Worm (Caenorhabditis elegans) whole organism, late embryonic: ENCODE measurements around the gene ZK470.14.

Experiments
- C08G9.2 ChIP-seq: sonication (generic microtip); optimal IDR thresholded peaks from 2 replicates; lab custom pipeline; 2016; ENCODE audit warnings: mild to moderate bottlenecking, missing genetic modification characterization, moderate library complexity, missing compliant biosample characterization
- F13H6.1 ChIP-seq: sonication (generic microtip); optimal IDR thresholded peaks from 2 replicates; lab custom pipeline; 2016; ENCODE audit warnings: missing genetic modification characterization, missing compliant biosample characterization
- K02D7.2 ChIP-seq: sonication (generic microtip); optimal IDR thresholded peaks from 2 replicates; lab custom pipeline; 2017; ENCODE audit warnings: mild to moderate bottlenecking, missing genetic modification characterization, missing compliant biosample characterization
- K09A11.1 ChIP-seq: sonication (generic microtip); optimal IDR thresholded peaks from 2 replicates; lab custom pipeline; 2017; ENCODE audit warnings: antibody characterized with exemption, mild to moderate bottlenecking, missing genetic modification characterization, missing compliant biosample characterization; ENCODE audit not compliant: insufficient read depth
- ceh-14 ChIP-seq: sonication (generic microtip); optimal IDR thresholded peaks from 2 replicates; lab custom pipeline; 2016; ENCODE audit warnings: missing genotype, missing genetic modification characterization, missing compliant biosample characterization
- ceh-18 ChIP-seq: sonication (generic microtip); optimal IDR thresholded peaks from 2 replicates; lab custom pipeline; 2016; ENCODE audit warnings: missing genetic modification characterization, missing compliant biosample characterization
- ceh-2 ChIP-seq: sonication (generic microtip); optimal IDR thresholded peaks from 2 replicates; lab custom pipeline; 2016; ENCODE audit warnings: missing genotype, missing genetic modification characterization, missing compliant biosample characterization
- ceh-22 ChIP-seq: sonication (generic microtip); optimal IDR thresholded peaks from 2 replicates; lab custom pipeline; 2017; ENCODE audit warnings: missing biosample characterization, missing genetic modification characterization
- ceh-24 ChIP-seq: sonication (generic microtip); optimal IDR thresholded peaks from 2 replicates; lab custom pipeline; 2016; ENCODE audit warnings: mild to moderate bottlenecking, missing genetic modification characterization, missing compliant biosample characterization
- ceh-30 ChIP-seq: fragments of 150-350 bp; optimal IDR thresholded peaks from 2 replicates; lab custom pipeline; 2014; ENCODE audit warnings: missing biosample characterization, missing genetic modification characterization
- ceh-34 ChIP-seq: sonication (generic microtip); optimal IDR thresholded peaks from 2 replicates; lab custom pipeline; 2016; ENCODE audit warnings: mild to moderate bottlenecking, missing genetic modification characterization, missing compliant biosample characterization
- ceh-45 ChIP-seq: fragments of 200-800 bp; sonication (Bioruptor generic); IDR thresholded peaks from 2 replicates; pipeline ENCODE4 v1.3.6; 2022; ENCODE audit warnings: missing genetic modification reagents, missing genetic modification characterization, missing compliant biosample characterization
- ceh-6 ChIP-seq: fragments of 200-800 bp; sonication (Bioruptor generic); optimal IDR thresholded peaks from 2 replicates; lab custom pipeline; 2018; ENCODE audit warnings: mild to moderate bottlenecking, missing genetic modification characterization, missing compliant biosample characterization
- dmd-4 ChIP-seq: sonication (generic microtip); optimal IDR thresholded peaks from 2 replicates; lab custom pipeline; 2016; ENCODE audit warnings: borderline replicate concordance, missing genetic modification characterization, missing compliant biosample characterization
- elt-4 ChIP-seq: sonication (generic microtip); optimal IDR thresholded peaks from 2 replicates; lab custom pipeline; 2016; ENCODE audit warnings: missing genetic modification characterization, missing compliant biosample characterization
- ets-4 ChIP-seq: sonication (generic microtip); optimal IDR thresholded peaks from 2 replicates; lab custom pipeline; 2016; ENCODE audit warnings: missing genetic modification characterization, missing compliant biosample characterization
- eyg-1 ChIP-seq: sonication (generic microtip); optimal IDR thresholded peaks from 2 replicates; lab custom pipeline; 2016; ENCODE audit warnings: missing genotype, missing genetic modification characterization, missing compliant biosample characterization
- fax-1 ChIP-seq: sonication (generic microtip); optimal IDR thresholded peaks from 2 replicates; lab custom pipeline; 2016; ENCODE audit warnings: missing genotype, missing genetic modification characterization, missing compliant biosample characterization
- fkh-10 ChIP-seq: fragments of 150-350 bp; optimal IDR thresholded peaks from 2 replicates; lab custom pipeline; 2014; ENCODE audit warnings: missing biosample characterization, missing genetic modification reagents, missing genetic modification characterization
- fkh-6 ChIP-seq: sonication (generic microtip); optimal IDR thresholded peaks from 2 replicates; lab custom pipeline; 2016; ENCODE audit warnings: missing genetic modification characterization, missing compliant biosample characterization
- hlh-15 ChIP-seq: sonication (generic microtip); optimal IDR thresholded peaks from 2 replicates; lab custom pipeline; 2016; ENCODE audit warnings: missing genetic modification characterization, missing compliant biosample characterization
- hlh-6 ChIP-seq: sonication (generic microtip); optimal IDR thresholded peaks from 2 replicates; lab custom pipeline; 2016; ENCODE audit warnings: missing genotype, missing genetic modification characterization, missing compliant biosample characterization
- lim-6 ChIP-seq: sonication (generic microtip); optimal IDR thresholded peaks from 2 replicates; lab custom pipeline; 2016; ENCODE audit warnings: missing genetic modification characterization, missing compliant biosample characterization
- nfya-1 ChIP-seq: sonication (generic microtip); optimal IDR thresholded peaks from 2 replicates; lab custom pipeline; 2017; ENCODE audit warnings: missing genetic modification characterization, mild to moderate bottlenecking, missing compliant biosample characterization, antibody characterized with exemption, moderate library complexity
- nhr-11 ChIP-seq: fragments of 150-350 bp; optimal IDR thresholded peaks from 2 replicates; lab custom pipeline; 2014; ENCODE audit warnings: missing biosample characterization, missing genetic modification characterization
- nhr-232 ChIP-seq: sonication (generic microtip); optimal IDR thresholded peaks from 2 replicates; lab custom pipeline; 2016; ENCODE audit warnings: missing genetic modification characterization, missing compliant biosample characterization
- npax-4 ChIP-seq: sonication (generic microtip); optimal IDR thresholded peaks from 2 replicates; lab custom pipeline; 2016; ENCODE audit warnings: missing genetic modification characterization, missing compliant biosample characterization
- odd-2 ChIP-seq: sonication (generic microtip); optimal IDR thresholded peaks from 2 replicates; lab custom pipeline; 2017; ENCODE audit warnings: antibody characterized with exemption, mild to moderate bottlenecking, missing genetic modification characterization, missing compliant biosample characterization
- pag-3 ChIP-seq: sonication (generic microtip); optimal IDR thresholded peaks from 2 replicates; lab custom pipeline; 2016; ENCODE audit warnings: missing compliant biosample characterization, missing genetic modification characterization, borderline replicate concordance
- pat-9 ChIP-seq: fragments of 200-800 bp; sonication (Bioruptor generic); optimal IDR thresholded peaks from 2 replicates; lab custom pipeline; 2018; ENCODE audit warnings: mild to moderate bottlenecking, missing genetic modification characterization, moderate library complexity, missing compliant biosample characterization
- pax-1 ChIP-seq: fragments of 150-350 bp; optimal IDR thresholded peaks from 2 replicates; lab custom pipeline; 2014; ENCODE audit warnings: missing biosample characterization, missing genetic modification characterization
- pha-4 ChIP-seq: fragments of 150-350 bp; optimal IDR thresholded peaks from 2 replicates; lab custom pipeline; 2018; ENCODE audit warnings: missing biosample characterization, missing genetic modification reagents, missing genetic modification characterization
- pqm-1 ChIP-seq: sonication (generic microtip); optimal IDR thresholded peaks from 2 replicates; lab custom pipeline; 2016; ENCODE audit warnings: missing genetic modification characterization, missing compliant biosample characterization
- pros-1 ChIP-seq: fragments of 150-350 bp; optimal IDR thresholded peaks from 2 replicates; lab custom pipeline; 2014; ENCODE audit warnings: missing biosample characterization, missing genetic modification reagents, missing genetic modification characterization
- rnt-1 ChIP-seq: sonication (generic microtip); optimal IDR thresholded peaks from 2 replicates; lab custom pipeline; 2016; ENCODE audit warnings: missing genetic modification characterization, missing compliant biosample characterization
- sox-4 ChIP-seq: sonication (generic microtip); optimal IDR thresholded peaks from 2 replicates; lab custom pipeline; 2017; ENCODE audit warnings: mild to moderate bottlenecking, missing genetic modification characterization, inconsistent platforms, missing compliant biosample characterization
- syd-9 ChIP-seq: sonication (generic microtip); optimal IDR thresholded peaks from 2 replicates; lab custom pipeline; 2016; ENCODE audit warnings: mild to moderate bottlenecking, missing genetic modification characterization, moderate library complexity, missing compliant biosample characterization
- tbx-2 ChIP-seq: sonication (generic microtip); optimal IDR thresholded peaks from 2 replicates; lab custom pipeline; 2016; ENCODE audit warnings: missing genetic modification characterization, missing compliant biosample characterization
- tbx-7 ChIP-seq: sonication (generic microtip); optimal IDR thresholded peaks from 2 replicates; lab custom pipeline; 2016; ENCODE audit warnings: missing genotype, missing genetic modification characterization, missing compliant biosample characterization
- unc-3 ChIP-seq, 2 experiments: fragments of 200-800 bp in 1 of 2; sonication (Bioruptor generic) in 1 of 2; sonication (generic microtip) in 1 of 2; conservative IDR thresholded peaks in 1 of 2; optimal IDR thresholded peaks in 1 of 2; 2 replicates each; pipeline versions ENCODE4 v1.3.6 to Lab custom; 2016 to 2022; ENCODE audit warnings: missing compliant biosample characterization in 2 of 2, missing genetic modification characterization in 2 of 2, missing genetic modification reagents in 1 of 2
- unc-42 ChIP-seq: sonication (generic microtip); optimal IDR thresholded peaks from 2 replicates; lab custom pipeline; 2016; ENCODE audit warnings: missing genotype, missing genetic modification characterization, missing compliant biosample characterization
- unc-55 ChIP-seq: sonication (generic microtip); optimal IDR thresholded peaks from 2 replicates; lab custom pipeline; 2017; ENCODE audit warnings: missing biosample characterization, missing genetic modification reagents, missing genetic modification characterization
- unc-86 ChIP-seq: sonication (generic microtip); optimal IDR thresholded peaks from 2 replicates; lab custom pipeline; 2016; ENCODE audit warnings: missing genetic modification characterization, missing compliant biosample characterization

Gene ZK470.14

ce11 chrX:4161938-4162337 lies 5.3 kb upstream of the ZK470.14 start (continued):
- TF ChIP-seq pros-1 (tag; lab: Kevin White, UChicago): no peak
- no peak for TF ChIP-seq tbx-7 (tag; lab: Kevin White, UChicago)

DNA sequence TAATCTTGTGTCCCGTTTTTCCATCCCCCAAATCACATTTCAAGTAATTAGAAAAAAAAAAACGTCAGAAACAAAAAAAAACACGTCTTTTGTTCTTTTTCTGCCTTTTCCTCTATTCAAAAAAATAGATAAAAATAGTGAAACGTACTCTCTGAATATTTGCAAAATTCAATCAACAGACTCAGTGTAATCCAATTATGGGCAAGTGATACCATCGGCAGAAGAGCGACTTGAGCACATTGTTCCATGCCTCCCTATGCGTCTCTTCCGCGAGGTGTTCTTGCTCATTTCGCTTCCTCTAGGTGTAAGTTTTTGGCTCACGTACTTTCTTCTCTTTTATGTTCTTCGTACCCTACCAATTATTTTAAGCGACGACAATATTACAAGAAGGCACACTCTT lies 3.9 kb upstream of the ZK470.14 start, which contains the start of gene ZK470.1:
Gene ZK470.1 (plus strand): TSS at position 301 of the 400 bp plus-strand sequence.
- peak; percentile 40 for TF ChIP-seq unc-42
- no peak for TF ChIP-seq elt-4 (tag; lab: Kevin White, UChicago)
- TF ChIP-seq nhr-11 (tag; lab: Kevin White, UChicago): no peak
- no peak for TF ChIP-seq F13H6.1

DNA sequence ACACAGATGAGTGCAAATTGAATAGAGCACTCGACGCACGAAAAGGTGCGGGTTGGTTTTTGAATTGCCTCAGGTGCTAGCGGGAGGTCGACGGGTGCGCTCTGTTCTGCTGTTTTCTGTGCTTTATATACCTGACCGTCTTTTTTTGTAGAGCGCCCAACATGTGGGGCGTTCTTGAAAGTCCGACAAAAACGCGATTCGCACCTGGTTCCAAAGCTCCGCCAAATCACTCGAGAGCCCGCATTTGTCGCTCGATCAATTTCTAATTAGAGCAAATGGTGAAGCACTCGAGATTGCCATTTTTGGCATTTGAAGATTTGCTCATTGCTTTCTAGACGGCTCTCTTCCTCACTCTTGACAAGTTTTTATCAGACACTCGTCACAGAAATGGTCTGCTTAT lies 10.1 kb downstream of the ZK470.14 start, which contains the start of gene ZK470.6:
Gene ZK470.6 (minus strand): TSS at position 101 of the 400 bp plus-strand sequence.
- TF ChIP-seq ceh-2 (tag; lab: Kevin White, UChicago) (no peak), ceh-6 (GFP tag; lab: Kevin White, UChicago) (no peak), ets-4 (tag; lab: Kevin White, UChicago) (no peak), tbx-7 (tag; lab: Kevin White, UChicago) (no peak), K09A11.1 (tag; lab: Kevin White, UChicago) (no peak), ceh-45 (GFP tag; lab: Robert Waterston, UW) (no peak), hlh-15 (tag; lab: Kevin White, UChicago) (no peak), K02D7.2 (no peak), ceh-34 (tag; lab: Kevin White, UChicago) (no peak), unc-86 (tag; lab: Kevin White, UChicago) (no peak), fax-1 (no peak), tbx-2 (tag; lab: Kevin White, UChicago) (no peak), ceh-30 (tag; lab: Kevin White, UChicago) (no peak), ceh-14 (no peak), unc-3 (GFP tag; conservative IDR thresholded peaks at IDR 0.05; lab: Robert Waterston, UW) (no peak), unc-3 (tag; optimal IDR thresholded peaks at IDR 0.05; lab: Kevin White, UChicago) (no peak)

DNA sequence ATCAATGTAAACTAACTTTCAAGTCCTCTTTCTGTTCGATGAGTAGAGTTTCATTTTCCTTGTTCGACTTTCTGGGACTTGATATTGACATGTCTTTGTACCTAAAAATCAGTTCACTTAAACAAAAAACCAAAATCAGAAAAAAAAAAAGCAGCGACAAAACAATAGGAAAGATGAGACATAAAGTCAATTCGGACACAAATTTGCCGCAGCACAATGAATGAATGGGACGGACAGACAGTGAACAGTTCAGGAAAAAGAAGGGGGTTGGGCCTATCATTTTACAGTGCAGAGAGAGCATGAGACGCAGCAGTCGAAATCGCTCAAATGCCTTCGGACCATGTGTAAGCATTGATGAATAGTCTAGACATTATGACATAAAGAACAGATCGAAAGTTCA lies 19.4 kb downstream of the ZK470.14 start, which contains the start of gene mrp-6:
Gene mrp-6 (minus strand): TSS at position 101 of the 400 bp plus-strand sequence.
- TF ChIP-seq syd-9 (tag; lab: Kevin White, UChicago) (no peak), fkh-6 (tag; lab: Kevin White, UChicago) (no peak), C08G9.2 (no peak), pqm-1 (tag; lab: Kevin White, UChicago) (no peak), rnt-1 (tag; lab: Kevin White, UChicago) (no peak), fkh-10 (no peak), pha-4 (tag; lab: Kevin White, UChicago) (no peak), ceh-24 (tag; lab: Kevin White, UChicago) (no peak), fax-1 (no peak), ceh-18 (tag; lab: Kevin White, UChicago) (no peak), npax-4 (tag; lab: Kevin White, UChicago) (no peak), dmd-4 (tag; lab: Kevin White, UChicago) (no peak), nfya-1 (tag; lab: Kevin White, UChicago) (no peak), pag-3 (tag; lab: Kevin White, UChicago) (no peak), ceh-6 (GFP tag; lab: Kevin White, UChicago) (no peak)

DNA sequence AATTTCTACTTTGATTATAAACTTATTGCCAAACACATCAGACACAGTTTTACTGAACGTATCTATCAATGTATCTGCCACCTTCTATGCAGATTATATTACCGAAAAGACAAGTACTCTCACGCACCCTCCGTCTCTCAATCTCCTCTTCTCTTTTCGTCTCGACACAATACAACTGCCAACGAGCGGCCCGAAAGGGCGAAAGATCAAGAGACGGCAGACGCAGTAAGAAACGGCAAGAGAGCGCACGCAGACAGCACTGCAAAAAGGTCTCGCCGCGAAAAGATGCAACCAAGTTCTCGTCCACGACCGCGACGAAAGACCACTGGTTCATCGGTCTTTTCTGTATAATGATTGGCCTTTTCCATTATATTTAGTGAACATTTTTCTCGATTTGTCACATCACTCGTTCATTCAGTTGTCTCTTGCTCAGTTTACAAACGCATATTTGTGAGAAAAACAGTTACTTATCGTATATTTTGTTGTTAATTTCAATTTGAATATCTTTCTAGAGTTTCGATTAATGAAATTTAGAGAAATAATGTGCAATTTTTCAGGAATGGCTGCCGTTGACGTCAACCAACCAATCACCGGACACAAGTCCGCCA lies 23.4 kb downstream of the ZK470.14 start, which contains the start of gene vha-12:
Gene vha-12 (plus strand): TSS at position 558 of the 608 bp plus-strand sequence.
- TF ChIP-seq ceh-22 (tag; lab: Kevin White, UChicago): no peak
- TF ChIP-seq F13H6.1: no peak
- TF ChIP-seq unc-55 (GFP tag; lab: Kevin White, UChicago): peak; percentile 66
- no peak for TF ChIP-seq nhr-232 (tag; lab: Kevin White, UChicago)
- no peak for TF ChIP-seq C08G9.2
- no peak for TF ChIP-seq sox-4 (tag; lab: Kevin White, UChicago)
- no peak for TF ChIP-seq fkh-6 (tag; lab: Kevin White, UChicago)
- TF ChIP-seq odd-2 (tag; lab: Kevin White, UChicago): no peak
- TF ChIP-seq fax-1: no peak
- TF ChIP-seq tbx-2 (tag; lab: Kevin White, UChicago): peak; percentile 83
- no peak for TF ChIP-seq eyg-1 (tag; lab: Kevin White, UChicago)
- no peak for TF ChIP-seq ceh-6 (GFP tag; lab: Kevin White, UChicago)
- TF ChIP-seq pat-9 (tag; lab: Kevin White, UChicago): no peak
- no peak for TF ChIP-seq unc-3 (GFP tag; conservative IDR thresholded peaks at IDR 0.05; lab: Robert Waterston, UW)
- TF ChIP-seq unc-3 (tag; optimal IDR thresholded peaks at IDR 0.05; lab: Kevin White, UChicago): no peak
- TF ChIP-seq pqm-1 (tag; lab: Kevin White, UChicago): no peak
- no peak for TF ChIP-seq hlh-6 (tag; lab: Kevin White, UChicago)
- TF ChIP-seq fkh-10: no peak
- peak; percentile 76 for TF ChIP-seq pax-1 (tag; lab: Kevin White, UChicago)
- TF ChIP-seq ets-4 (tag; lab: Kevin White, UChicago): peak; percentile 77
- no peak for TF ChIP-seq lim-6
